Fruit fly (Drosophila melanogaster): Measurements from ENCODE around the gene CG4452.

CG4452 gene

dm6 chr3L:9366850-9367430 lies at the start of gene CG4452, which contains the start of gene Klp67A:
Gene CG4452, plus strand, starts transcription at chr3L:9367377.
Gene Klp67A, minus strand, starts transcription at chr3L:9367046.
- peak in 1 of 2 experiments; percentile 64 for TF ChIP-seq foxo (GFP tag; optimal IDR thresholded peaks at IDR 0.05)
- peak; percentile 9 for TF ChIP-seq OdsH (GFP tag; optimal IDR thresholded peaks at IDR 0.05)
- peak; percentile 15 for TF ChIP-seq Hr83 (GFP tag; optimal IDR thresholded peaks at IDR 0.05; ENCODE audit: poor library complexity, severe bottlenecking)
- peak; percentile 20 for TF ChIP-seq Myc (optimal IDR thresholded peaks at IDR 0.05)
- TF ChIP-seq Jra (GFP tag; optimal IDR thresholded peaks at IDR 0.05) = peak; percentile 68
- no peak for TF ChIP-seq Dfd (GFP tag; optimal IDR thresholded peaks at IDR 0.05)
- peak; percentile 48 for TF ChIP-seq Hnf4 (GFP tag; optimal IDR thresholded peaks at IDR 0.05)
- no peak for TF ChIP-seq Mio (GFP tag; optimal IDR thresholded peaks at IDR 0.05)
- TF ChIP-seq N (GFP tag; optimal IDR thresholded peaks at IDR 0.05) = no peak
- TF ChIP-seq rgr (GFP tag; optimal IDR thresholded peaks at IDR 0.05) = peak; percentile 40
- peak; percentile 59 for TF ChIP-seq dsf (GFP tag; optimal IDR thresholded peaks at IDR 0.05; ENCODE audit: borderline replicate concordance)
- peak; percentile 20 for TF ChIP-seq ey (GFP tag; optimal IDR thresholded peaks at IDR 0.05)
- TF ChIP-seq Vsx2 (GFP tag; optimal IDR thresholded peaks at IDR 0.05; ENCODE audit: partially characterized antibody) = no peak
- TF ChIP-seq HLH106 (tag; optimal IDR thresholded peaks at IDR 0.05) = peak; percentile 41
- TF ChIP-seq jim (GFP tag; optimal IDR thresholded peaks at IDR 0.05) = no peak
- TF ChIP-seq CG9705 (GFP tag; optimal IDR thresholded peaks at IDR 0.05) = peak; percentile 24
- peak; percentile 99 for TF ChIP-seq psq (GFP tag; optimal IDR thresholded peaks at IDR 0.05)

- TF ChIP-seq Myc (optimal IDR thresholded peaks at IDR 0.05) = peak; percentile 32
- peak; percentile 18 for TF ChIP-seq HLH106 (tag; optimal IDR thresholded peaks at IDR 0.05)
- no peak for TF ChIP-seq Hr83 (GFP tag; optimal IDR thresholded peaks at IDR 0.05; ENCODE audit: poor library complexity, severe bottlenecking)
- TF ChIP-seq foxo (GFP tag; optimal IDR thresholded peaks at IDR 0.05) = peak in 1 of 2 experiments; percentile 2
Measured at dm6 chr3L:9333745-9334382, 33.3 kb upstream of the CG4452 start, which contains the start of gene PGRP-LA. Gene PGRP-LA, plus strand, starts transcription at chr3L:9334332.

DNA sequence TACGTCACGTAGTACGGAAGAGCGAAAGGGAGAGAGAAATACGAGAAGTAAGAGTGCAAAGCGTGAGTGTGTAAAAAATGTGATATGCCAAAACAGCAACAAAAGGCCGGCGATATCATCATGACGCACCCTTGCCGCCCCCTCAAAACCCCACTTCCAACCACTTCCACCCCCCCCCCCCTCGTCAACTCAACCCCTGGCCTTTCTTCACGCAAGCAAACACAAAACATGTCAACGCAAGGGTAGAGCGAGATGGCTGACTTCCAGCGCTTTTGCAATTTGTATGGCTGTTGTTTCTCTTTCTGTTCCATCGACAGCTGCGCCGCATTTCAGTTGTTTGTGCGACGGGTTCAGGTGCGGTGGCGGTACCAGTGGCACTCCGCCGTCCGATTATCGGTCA lies 31.5 kb upstream of the CG4452 start:
- peak; percentile 4 for TF ChIP-seq Sp1 (GFP tag; optimal IDR thresholded peaks at IDR 0.05)
- TF ChIP-seq Hr78 (GFP tag; optimal IDR thresholded peaks at IDR 0.05) = no peak
- no peak for TF ChIP-seq tai (GFP tag; optimal IDR thresholded peaks at IDR 0.05)
- TF ChIP-seq psq (GFP tag; optimal IDR thresholded peaks at IDR 0.05) = peak; percentile 73
- peak in 1 of 2 experiments; percentile 0 for TF ChIP-seq dl (GFP tag; optimal IDR thresholded peaks at IDR 0.05; ENCODE audit: insufficient read depth in 1 of 2, partially characterized antibody in 2 of 2)
- TF ChIP-seq Rel (GFP tag; optimal IDR thresholded peaks at IDR 0.05) = no peak
- peak; percentile 91 for TF ChIP-seq Rel (tag; optimal IDR thresholded peaks at IDR 0.05)
- no peak for TF ChIP-seq Jra (GFP tag; optimal IDR thresholded peaks at IDR 0.05)
- TF ChIP-seq Abd-B (GFP tag; optimal IDR thresholded peaks at IDR 0.05) = no peak
- peak; percentile 4 for TF ChIP-seq dmrt93B (GFP tag; optimal IDR thresholded peaks at IDR 0.05)
- peak in 1 of 2 experiments; percentile 14 for TF ChIP-seq foxo (GFP tag; optimal IDR thresholded peaks at IDR 0.05)
- TF ChIP-seq br (GFP tag; optimal IDR thresholded peaks at IDR 0.05) = no peak
- peak; percentile 33 for TF ChIP-seq h (GFP tag; optimal IDR thresholded peaks at IDR 0.05)
- peak; percentile 13 for TF ChIP-seq rgr (GFP tag; optimal IDR thresholded peaks at IDR 0.05)
- peak; percentile 11 for TF ChIP-seq OdsH (GFP tag; optimal IDR thresholded peaks at IDR 0.05)

- no peak for TF ChIP-seq CG32264 (GFP tag; optimal IDR thresholded peaks at IDR 0.05)
- TF ChIP-seq jim (GFP tag; optimal IDR thresholded peaks at IDR 0.05) = no peak
- peak in 1 of 2 experiments; percentile 40 for TF ChIP-seq dl (GFP tag; optimal IDR thresholded peaks at IDR 0.05; ENCODE audit: insufficient read depth in 1 of 2, partially characterized antibody in 2 of 2)
- TF ChIP-seq Myc (optimal IDR thresholded peaks at IDR 0.05) = no peak
Measured at dm6 chr3L:9337942-9338468, 29.2 kb upstream of the CG4452 start.

DNA sequence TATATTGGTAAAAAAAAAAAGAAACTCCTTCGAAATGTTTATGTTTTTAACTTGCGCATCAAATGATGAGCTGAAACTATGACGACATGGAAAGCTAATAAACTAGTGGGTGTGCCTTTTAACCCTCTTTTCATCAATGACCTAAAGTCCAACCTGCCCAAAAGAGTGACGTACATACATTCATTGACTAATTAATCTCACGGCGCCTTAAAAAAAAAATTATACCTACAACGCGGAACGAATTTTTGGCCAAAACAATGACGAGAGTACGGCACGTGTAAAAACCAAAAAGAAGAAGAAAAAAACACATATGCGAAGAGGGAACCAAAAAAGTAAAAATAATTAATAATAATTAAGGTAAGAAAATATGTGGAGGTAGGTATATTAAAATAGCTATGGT lies 28.7 kb upstream of the CG4452 start, which contains the start of gene PGRP-LC:
Gene PGRP-LC, plus strand, starts transcription at position 301 of the 400 bp plus-strand sequence.
- no peak for TF ChIP-seq tai (GFP tag; optimal IDR thresholded peaks at IDR 0.05)
- TF ChIP-seq Rel (GFP tag; optimal IDR thresholded peaks at IDR 0.05) = no peak
- TF ChIP-seq Rel (tag; optimal IDR thresholded peaks at IDR 0.05) = no peak
- TF ChIP-seq Jra (GFP tag; optimal IDR thresholded peaks at IDR 0.05) = no peak
- no peak for TF ChIP-seq CG32264 (GFP tag; optimal IDR thresholded peaks at IDR 0.05)
- no peak for TF ChIP-seq fru (GFP tag; optimal IDR thresholded peaks at IDR 0.05)
- TF ChIP-seq h (GFP tag; optimal IDR thresholded peaks at IDR 0.05) = no peak
- TF ChIP-seq ey (GFP tag; optimal IDR thresholded peaks at IDR 0.05) = no peak
- TF ChIP-seq CG9705 (GFP tag; optimal IDR thresholded peaks at IDR 0.05) = no peak
